Worm (Caenorhabditis elegans) whole organism, late embryonic: Measurements from ENCODE around the gene rps-1.

Source experiments
- ets-4 ChIP-seq: sonication (generic microtip); optimal IDR thresholded peaks from 2 replicates; lab custom pipeline; 2016; ENCODE audit warnings: missing genetic modification characterization, missing compliant biosample characterization
- fax-1 ChIP-seq: sonication (generic microtip); optimal IDR thresholded peaks from 2 replicates; lab custom pipeline; 2016; ENCODE audit warnings: missing genotype, missing genetic modification characterization, missing compliant biosample characterization
- pag-3 ChIP-seq: sonication (generic microtip); optimal IDR thresholded peaks from 2 replicates; lab custom pipeline; 2016; ENCODE audit warnings: missing compliant biosample characterization, missing genetic modification characterization, borderline replicate concordance
- pat-9 ChIP-seq: fragments of 200-800 bp; sonication (Bioruptor generic); optimal IDR thresholded peaks from 2 replicates; lab custom pipeline; 2018; ENCODE audit warnings: mild to moderate bottlenecking, missing genetic modification characterization, moderate library complexity, missing compliant biosample characterization
- pha-4 ChIP-seq: fragments of 150-350 bp; optimal IDR thresholded peaks from 2 replicates; lab custom pipeline; 2018; ENCODE audit warnings: missing biosample characterization, missing genetic modification reagents, missing genetic modification characterization
- rnt-1 ChIP-seq: sonication (generic microtip); optimal IDR thresholded peaks from 2 replicates; lab custom pipeline; 2016; ENCODE audit warnings: missing genetic modification characterization, missing compliant biosample characterization

DNA sequence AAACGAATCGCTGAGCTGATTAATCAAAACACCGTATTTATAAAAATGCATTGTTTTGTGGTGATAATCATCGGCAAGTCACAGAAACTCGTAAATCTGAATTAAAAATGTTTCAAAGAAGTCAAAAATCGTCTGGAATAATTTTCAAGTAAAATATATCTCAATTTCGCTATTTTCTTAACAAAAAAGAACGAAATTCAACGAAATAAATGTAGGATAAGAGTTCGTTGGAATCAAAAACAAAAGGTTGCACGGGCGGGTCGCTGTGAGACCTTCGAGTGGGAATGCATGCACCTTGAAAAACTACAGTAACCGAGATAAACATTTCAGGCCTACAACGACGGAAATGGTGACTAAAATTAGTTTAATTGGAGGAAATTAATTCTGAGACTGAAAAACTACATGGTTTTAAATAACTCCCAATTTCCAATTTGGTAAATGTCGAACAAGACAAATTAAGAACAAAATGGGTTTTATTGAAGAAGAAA is 41.4 kb upstream of the rps-1 start, which contains the start of gene C28A5.1:
- TF ChIP-seq pha-4: no peak
- TF ChIP-seq rnt-1 (tag; lab: Kevin White, UChicago): no peak
- no peak for TF ChIP-seq pag-3 (tag; lab: Kevin White, UChicago)
- no peak for TF ChIP-seq ets-4 (tag; lab: Kevin White, UChicago)
- TF ChIP-seq fax-1 (tag; lab: Kevin White, UChicago): no peak
- TF ChIP-seq pat-9 (tag; lab: Kevin White, UChicago): no peak
